Worm (Caenorhabditis elegans) whole organism, late embryonic: ENCODE data around the gene E02H9.9.

Experiments used
- ama-1 ChIP-seq: fragments of 150-350 bp; optimal IDR thresholded peaks from 2 replicates; lab custom pipeline; 2014
- ceh-14 ChIP-seq: sonication (generic microtip); optimal IDR thresholded peaks from 2 replicates; lab custom pipeline; 2016; ENCODE audit warnings: missing genotype, missing genetic modification characterization, missing compliant biosample characterization
- ceh-22 ChIP-seq: sonication (generic microtip); optimal IDR thresholded peaks from 2 replicates; lab custom pipeline; 2017; ENCODE audit warnings: missing biosample characterization, missing genetic modification characterization
- dmd-4 ChIP-seq: sonication (generic microtip); optimal IDR thresholded peaks from 2 replicates; lab custom pipeline; 2016; ENCODE audit warnings: borderline replicate concordance, missing genetic modification characterization, missing compliant biosample characterization
- ets-4 ChIP-seq: sonication (generic microtip); optimal IDR thresholded peaks from 2 replicates; lab custom pipeline; 2016; ENCODE audit warnings: missing genetic modification characterization, missing compliant biosample characterization
- eyg-1 ChIP-seq: sonication (generic microtip); optimal IDR thresholded peaks from 2 replicates; lab custom pipeline; 2016; ENCODE audit warnings: missing genotype, missing genetic modification characterization, missing compliant biosample characterization
- pax-1 ChIP-seq: fragments of 150-350 bp; optimal IDR thresholded peaks from 2 replicates; lab custom pipeline; 2014; ENCODE audit warnings: missing biosample characterization, missing genetic modification characterization
- unc-3 ChIP-seq, 2 experiments: fragments of 200-800 bp in 1 of 2; sonication (Bioruptor generic) in 1 of 2; sonication (generic microtip) in 1 of 2; conservative IDR thresholded peaks in 1 of 2; optimal IDR thresholded peaks in 1 of 2; 2 replicates each; pipeline versions ENCODE4 v1.3.6 to Lab custom; 2016 to 2022; ENCODE audit warnings: missing compliant biosample characterization in 2 of 2, missing genetic modification characterization in 2 of 2, missing genetic modification reagents in 1 of 2
- unc-55 ChIP-seq: sonication (generic microtip); optimal IDR thresholded peaks from 2 replicates; lab custom pipeline; 2017; ENCODE audit warnings: missing biosample characterization, missing genetic modification reagents, missing genetic modification characterization

- TF ChIP-seq ama-1 (lab: Kevin White, UChicago) (no peak), pax-1 (tag; lab: Kevin White, UChicago) (no peak), ets-4 (tag; lab: Kevin White, UChicago) (no peak), ceh-14 (tag; lab: Kevin White, UChicago) (no peak), dmd-4 (tag; lab: Kevin White, UChicago) (no peak), ceh-22 (tag; lab: Kevin White, UChicago) (no peak), unc-3 (GFP tag; conservative IDR thresholded peaks at IDR 0.05; lab: Robert Waterston, UW) (no peak), unc-3 (tag; optimal IDR thresholded peaks at IDR 0.05; lab: Kevin White, UChicago) (no peak), unc-55 (no peak), eyg-1 (tag; lab: Kevin White, UChicago) (no peak)
Measured at ce11 chrIII:2487046-2487760, 19.1 kb upstream of the E02H9.9 start, which contains the start of gene Y54F10AL.1.
